Worm (Caenorhabditis elegans): ENCODE measurements around the gene alh-13.

alh-13 gene

ce11 chrX:12769697-12770096 is 12.5 kb upstream of the alh-13 start, which contains the start of gene ilc-17.1:
TSS of gene ilc-17.1 (minus strand) at chrX:12769797.
- no peak for TF ChIP-seq nhr-23 (tag; optimal IDR thresholded peaks at IDR 0.05)
- no peak for TF ChIP-seq ceh-82 (tag; optimal IDR thresholded peaks at IDR 0.05)
- no peak for TF ChIP-seq nhr-21 (tag; optimal IDR thresholded peaks at IDR 0.05)
- TF ChIP-seq nhr-11 (tag; optimal IDR thresholded peaks at IDR 0.05), result no peak
- TF ChIP-seq peb-1 (tag; optimal IDR thresholded peaks at IDR 0.05), result no peak
- TF ChIP-seq nhr-129 (tag; optimal IDR thresholded peaks at IDR 0.05), result no peak
- TF ChIP-seq zag-1 (tag; optimal IDR thresholded peaks at IDR 0.05), result no peak
- no peak for TF ChIP-seq ztf-1 (GFP tag; conservative IDR thresholded peaks at IDR 0.05)
- TF ChIP-seq lsy-2 (tag; optimal IDR thresholded peaks at IDR 0.05), result no peak
- no peak for TF ChIP-seq dmd-4 (tag; optimal IDR thresholded peaks at IDR 0.05)
- no peak for TF ChIP-seq unc-62 (GFP tag; optimal IDR thresholded peaks at IDR 0.05)
- no peak for TF ChIP-seq elt-3 (tag; optimal IDR thresholded peaks at IDR 0.05)
- TF ChIP-seq fos-1 (tag; optimal IDR thresholded peaks at IDR 0.05), result no peak
- no peak for TF ChIP-seq nhr-12 (tag; optimal IDR thresholded peaks at IDR 0.05)
- TF ChIP-seq crh-2 (tag; optimal IDR thresholded peaks at IDR 0.05), result no peak
- no peak for TF ChIP-seq ceh-16 (tag; optimal IDR thresholded peaks at IDR 0.05)

- TF ChIP-seq sma-9 (GFP tag; optimal IDR thresholded peaks at IDR 0.05) (peak; percentile 37), sma-9 (tag; optimal IDR thresholded peaks at IDR 0.05) (no peak), nhr-11 (tag; optimal IDR thresholded peaks at IDR 0.05) (no peak), fos-1 (tag; optimal IDR thresholded peaks at IDR 0.05) (peak; percentile 25), gmeb-1 (tag; optimal IDR thresholded peaks at IDR 0.05) (no peak), F13H6.1 (tag; optimal IDR thresholded peaks at IDR 0.05) (peak; percentile 39)
Observed at ce11 chrX:12780674-12781073, 1.5 kb upstream of the alh-13 start.

- no peak for TF ChIP-seq nhr-237 (tag; optimal IDR thresholded peaks at IDR 0.05)
- TF ChIP-seq lin-11 (tag; optimal IDR thresholded peaks at IDR 0.05), result no peak
- no peak for TF ChIP-seq lsy-2 (tag; optimal IDR thresholded peaks at IDR 0.05)
- TF ChIP-seq R02D3.7 (tag; optimal IDR thresholded peaks at IDR 0.05), result no peak
- no peak for TF ChIP-seq ztf-11 (tag; optimal IDR thresholded peaks at IDR 0.05)
- no peak for TF ChIP-seq dmd-4 (tag; optimal IDR thresholded peaks at IDR 0.05)
- no peak for TF ChIP-seq Y55F3AM.14 (GFP tag; optimal IDR thresholded peaks at IDR 0.05)
- TF ChIP-seq sem-4 (tag; optimal IDR thresholded peaks at IDR 0.05), result no peak
- TF ChIP-seq nhr-21 (tag; optimal IDR thresholded peaks at IDR 0.05), result no peak
- TF ChIP-seq mbf-1 (tag; optimal IDR thresholded peaks at IDR 0.05), result no peak
- no peak for TF ChIP-seq nhr-11 (tag; optimal IDR thresholded peaks at IDR 0.05)
- no peak for TF ChIP-seq ceh-82 (tag; optimal IDR thresholded peaks at IDR 0.05)
- TF ChIP-seq nhr-25 (tag; optimal IDR thresholded peaks at IDR 0.05), result no peak
- no peak for TF ChIP-seq mdl-1 (tag; optimal IDR thresholded peaks at IDR 0.05)
Observed at ce11 chrX:12787624-12788023, 5.4 kb downstream of the alh-13 start, which contains the start of gene str-124. TSS of gene str-124 (plus strand) at chrX:12787924.

- TF ChIP-seq sem-4 (tag; optimal IDR thresholded peaks at IDR 0.05) (no peak), ZK546.5 (tag; optimal IDR thresholded peaks at IDR 0.05) (no peak), zag-1 (tag; optimal IDR thresholded peaks at IDR 0.05) (no peak), nhr-237 (tag; optimal IDR thresholded peaks at IDR 0.05) (no peak), ztf-11 (tag; optimal IDR thresholded peaks at IDR 0.05) (no peak), elt-3 (tag; optimal IDR thresholded peaks at IDR 0.05) (no peak), gmeb-1 (tag; optimal IDR thresholded peaks at IDR 0.05) (no peak), skn-1 (tag; optimal IDR thresholded peaks at IDR 0.05) (no peak)
Observed at ce11 chrX:12790036-12790435, 7.8 kb downstream of the alh-13 start, which contains the start of gene str-123. TSS of gene str-123 (plus strand) at chrX:12790336.

ce11 chrX:12792554-12792953 is 10.4 kb downstream of the alh-13 start, which contains the start of gene abf-5:
TSS of gene abf-5 (plus strand) at chrX:12792854.
- TF ChIP-seq unc-55 (GFP tag; optimal IDR thresholded peaks at IDR 0.05) (no peak), F13H6.1 (tag; optimal IDR thresholded peaks at IDR 0.05) (no peak), Y55F3AM.14 (GFP tag; optimal IDR thresholded peaks at IDR 0.05) (no peak), nhr-21 (tag; optimal IDR thresholded peaks at IDR 0.05) (no peak), nhr-23 (tag; optimal IDR thresholded peaks at IDR 0.05) (no peak), nhr-77 (tag; optimal IDR thresholded peaks at IDR 0.05) (no peak), sem-4 (tag; optimal IDR thresholded peaks at IDR 0.05) (no peak), mdl-1 (tag; optimal IDR thresholded peaks at IDR 0.05) (no peak), nhr-237 (tag; optimal IDR thresholded peaks at IDR 0.05) (no peak)

ce11 chrX:12793075-12793474 is 10.9 kb downstream of the alh-13 start:
- TF ChIP-seq nhr-21 (tag; optimal IDR thresholded peaks at IDR 0.05) (peak; percentile 50), elt-3 (tag; optimal IDR thresholded peaks at IDR 0.05) (no peak), sma-3 (GFP tag; optimal IDR thresholded peaks at IDR 0.05) (peak; percentile 23), R02D3.7 (tag; optimal IDR thresholded peaks at IDR 0.05) (no peak)

Measured in whole organism, L2 larva.